Fruit fly (Drosophila melanogaster) whole organism, embryonic: Measurements from ENCODE around the gene sesB.

Experiments used
- BtbVII ChIP-seq: fragments of 200-800 bp; sonication (Bioruptor generic); optimal IDR thresholded peaks from 3 replicates; lab custom pipeline; 2017; ENCODE audit warnings: missing biosample characterization, mild to moderate bottlenecking, missing genetic modification characterization
- CG10979 ChIP-seq: fragments of 200-800 bp; sonication (Bioruptor generic); optimal IDR thresholded peaks from 2 replicates; lab custom pipeline; 2018; ENCODE audit warnings: missing biosample characterization, mild to moderate bottlenecking, missing genetic modification characterization, moderate library complexity
- CG12942 ChIP-seq: fragments of 200-800 bp; sonication (Bioruptor generic); optimal IDR thresholded peaks from 3 replicates; lab custom pipeline; 2016; ENCODE audit warnings: missing biosample characterization, missing genetic modification characterization
- CG1603 ChIP-seq: fragments of 200-800 bp; sonication (Bioruptor generic); optimal IDR thresholded peaks from 2 replicates; lab custom pipeline; 2019; ENCODE audit warnings: missing biosample characterization, mild to moderate bottlenecking, missing genetic modification characterization, moderate library complexity
- CG16815 ChIP-seq: fragments of 200-800 bp; sonication (Bioruptor generic); optimal IDR thresholded peaks from 3 replicates; lab custom pipeline; 2017; ENCODE audit warnings: missing biosample characterization, mild to moderate bottlenecking, missing genetic modification characterization
- CG16863 ChIP-seq: fragments of 200-800 bp; sonication (Bioruptor generic); optimal IDR thresholded peaks from 3 replicates; lab custom pipeline; 2016; ENCODE audit warnings: missing biosample characterization, missing genetic modification characterization
- CG1792 ChIP-seq: fragments of 200-800 bp; sonication (Bioruptor generic); optimal IDR thresholded peaks from 2 replicates; lab custom pipeline; 2016; ENCODE audit warnings: missing biosample characterization, missing genetic modification characterization
- CG18599 ChIP-seq: fragments of 200-800 bp; sonication (Bioruptor generic); optimal IDR thresholded peaks from 3 replicates; lab custom pipeline; 2017; ENCODE audit warnings: missing biosample characterization, missing genetic modification characterization, mild to moderate bottlenecking, moderate library complexity, missing genetic modification reagents
- CG2129 ChIP-seq: fragments of 200-800 bp; sonication (Bioruptor generic); IDR thresholded peaks from 2 replicates; pipeline ENCODE4 v1.3.6; 2022; ENCODE audit warnings: missing biosample characterization, missing genetic modification characterization; ENCODE audit not compliant: partially characterized antibody
- CG30020 ChIP-seq: fragments of 200-800 bp; optimal IDR thresholded peaks from 2 replicates; lab custom pipeline; 2019; ENCODE audit warnings: missing biosample characterization, mild to moderate bottlenecking, missing genetic modification characterization, moderate library complexity
- CG32772 ChIP-seq: fragments of 200-800 bp; sonication (Bioruptor generic); IDR thresholded peaks from 2 replicates; pipeline ENCODE4 v1.3.6; 2022; ENCODE audit warnings: missing biosample characterization, missing genetic modification characterization
- CG43689 ChIP-seq: fragments of 200-800 bp; sonication (Bioruptor generic); IDR thresholded peaks from 2 replicates; pipeline ENCODE4 v1.3.6; 2022; ENCODE audit warnings: missing biosample characterization, missing genetic modification characterization
- CG4820 ChIP-seq: fragments of 200-800 bp; sonication (Bioruptor generic); optimal IDR thresholded peaks from 3 replicates; lab custom pipeline; 2016; ENCODE audit warnings: missing biosample characterization, missing genetic modification characterization
- CG6854 ChIP-seq: fragments of 200-800 bp; sonication (Bioruptor generic); optimal IDR thresholded peaks from 3 replicates; lab custom pipeline; 2017; ENCODE audit warnings: missing biosample characterization, mild to moderate bottlenecking, missing genetic modification characterization
- CG8359 ChIP-seq: fragments of 200-800 bp; sonication (Bioruptor generic); optimal IDR thresholded peaks from 2 replicates; lab custom pipeline; 2017; ENCODE audit warnings: missing biosample characterization, mild to moderate bottlenecking, missing genetic modification characterization, borderline replicate concordance
- CoRest ChIP-seq: fragments of 200-800 bp; sonication (Bioruptor generic); optimal IDR thresholded peaks from 3 replicates; lab custom pipeline; 2018; ENCODE audit warnings: missing biosample characterization, mild to moderate bottlenecking, missing genetic modification characterization, moderate library complexity
- Dfd ChIP-seq, 2 experiments: fragments of >200 bp; optimal IDR thresholded peaks; 2 replicates each; lab custom pipeline; 2017; ENCODE audit warnings: missing biosample characterization in 2 of 2, missing genetic modification characterization in 2 of 2
- Dip2 ChIP-seq: fragments of 200-800 bp; sonication (Bioruptor generic); IDR thresholded peaks from 2 replicates; pipeline ENCODE4 v1.3.6; 2022; ENCODE audit warnings: missing biosample characterization, missing genetic modification characterization
- Doc3 ChIP-seq: fragments of 200-800 bp; sonication (Bioruptor generic); IDR thresholded peaks from 3 replicates; pipeline ENCODE4 v1.3.6; 2022; ENCODE audit warnings: missing biosample characterization, missing genetic modification characterization; ENCODE audit not compliant: partially characterized antibody
- E2f1 ChIP-seq: fragments of 200-800 bp; sonication (Bioruptor generic); IDR thresholded peaks from 2 replicates; pipeline ENCODE4 v1.3.6; 2022; ENCODE audit warnings: missing biosample characterization, missing genetic modification characterization
- Ets65A ChIP-seq: fragments of 200-800 bp; sonication (Bioruptor generic); peaks from one replicate; lab custom pipeline; 2016; ENCODE audit warnings: missing biosample characterization, missing genetic modification characterization
- Gsc ChIP-seq: fragments of 200-800 bp; sonication (Bioruptor generic); IDR thresholded peaks from 2 replicates; pipeline ENCODE4 v1.3.6; 2022; ENCODE audit warnings: missing biosample characterization, missing genetic modification characterization
- Neu2 ChIP-seq: fragments of 200-800 bp; sonication (Bioruptor generic); optimal IDR thresholded peaks from 3 replicates; lab custom pipeline; 2016; ENCODE audit warnings: missing biosample characterization, missing genetic modification characterization, borderline replicate concordance
- Oli ChIP-seq: fragments of 200-800 bp; sonication (Bioruptor generic); optimal IDR thresholded peaks from 2 replicates; lab custom pipeline; 2018; ENCODE audit warnings: missing biosample characterization, mild to moderate bottlenecking, missing genetic modification characterization, moderate library complexity
- Scr ChIP-seq: fragments of 200-800 bp; sonication (Bioruptor generic); IDR thresholded peaks from 2 replicates; pipeline ENCODE4 v1.3.6; 2022; ENCODE audit warnings: missing biosample characterization, missing genetic modification characterization; ENCODE audit not compliant: partially characterized antibody
- Sry-β ChIP-seq: fragments of 200-800 bp; sonication (Bioruptor generic); optimal IDR thresholded peaks from 2 replicates; lab custom pipeline; 2018; ENCODE audit warnings: missing biosample characterization, mild to moderate bottlenecking, missing genetic modification characterization, moderate library complexity
- Ssrp ChIP-seq: fragments of 200-800 bp; sonication (Bioruptor generic); optimal IDR thresholded peaks from 2 replicates; lab custom pipeline; 2018; ENCODE audit warnings: missing biosample characterization, mild to moderate bottlenecking, missing genetic modification characterization, moderate library complexity
- Vsx1 ChIP-seq: fragments of 200-800 bp; sonication (Bioruptor generic); optimal IDR thresholded peaks from 2 replicates; lab custom pipeline; 2017; ENCODE audit warnings: missing biosample characterization, mild to moderate bottlenecking, missing genetic modification characterization, missing genetic modification reagents
- ash1 ChIP-seq: fragments of 200-800 bp; sonication (Bioruptor generic); optimal IDR thresholded peaks from 2 replicates; lab custom pipeline; 2018; ENCODE audit warnings: missing biosample characterization, mild to moderate bottlenecking, missing genetic modification characterization
- ato ChIP-seq: fragments of 200-800 bp; sonication (Bioruptor generic); IDR thresholded peaks from 2 replicates; pipeline ENCODE4 v1.3.6; 2022; ENCODE audit warnings: missing biosample characterization, missing genetic modification characterization; ENCODE audit not compliant: partially characterized antibody
- bbx ChIP-seq: fragments of 200-800 bp; sonication (Bioruptor generic); IDR thresholded peaks from 2 replicates; pipeline ENCODE4 v1.3.6; 2022; ENCODE audit warnings: missing biosample characterization, missing genetic modification characterization; ENCODE audit not compliant: partially characterized antibody
- bigmax ChIP-seq: fragments of 200-800 bp; sonication (Bioruptor generic); optimal IDR thresholded peaks from 2 replicates; lab custom pipeline; 2018; ENCODE audit warnings: missing biosample characterization, mild to moderate bottlenecking, missing genetic modification characterization
- chm ChIP-seq: fragments of 200-800 bp; sonication (Bioruptor generic); IDR thresholded peaks from 2 replicates; pipeline ENCODE4 v1.3.6; 2022; ENCODE audit warnings: missing biosample characterization, missing genetic modification characterization
- dm ChIP-seq: fragments of 200-800 bp; sonication (Bioruptor generic); optimal IDR thresholded peaks from 3 replicates; lab custom pipeline; 2016; ENCODE audit warnings: missing biosample characterization, missing genetic modification characterization
- gcm2 ChIP-seq: fragments of 200-800 bp; sonication (Bioruptor generic); optimal IDR thresholded peaks from 2 replicates; lab custom pipeline; 2016; ENCODE audit warnings: missing biosample characterization, missing genetic modification characterization
- gem ChIP-seq: fragments of 200-800 bp; sonication (Bioruptor generic); optimal IDR thresholded peaks from 2 replicates; lab custom pipeline; 2019; ENCODE audit warnings: missing biosample characterization, mild to moderate bottlenecking, missing genetic modification characterization, moderate library complexity
- hb ChIP-seq: fragments of 200-800 bp; sonication (Bioruptor generic); IDR thresholded peaks from 3 replicates; pipeline ENCODE4 v1.3.6; 2022; ENCODE audit warnings: missing biosample characterization, missing genetic modification characterization; ENCODE audit not compliant: partially characterized antibody
- ind ChIP-seq: fragments of 200-800 bp; sonication (Bioruptor generic); optimal IDR thresholded peaks from 3 replicates; lab custom pipeline; 2016; ENCODE audit warnings: missing biosample characterization, missing genetic modification characterization
- kah ChIP-seq: fragments of 200-800 bp; sonication (Bioruptor generic); optimal IDR thresholded peaks from 2 replicates; lab custom pipeline; 2018; ENCODE audit warnings: missing biosample characterization, mild to moderate bottlenecking, missing genetic modification characterization
- lilli ChIP-seq: fragments of 200-800 bp; sonication (Bioruptor generic); optimal IDR thresholded peaks from 3 replicates; lab custom pipeline; 2016; ENCODE audit warnings: missing biosample characterization, missing genetic modification characterization
- ro ChIP-seq: fragments of 200-800 bp; sonication (Bioruptor generic); IDR thresholded peaks from 2 replicates; pipeline ENCODE4 v1.3.6; 2022; ENCODE audit warnings: missing biosample characterization, missing genetic modification characterization
- sens-2 ChIP-seq: fragments of 200-800 bp; sonication (Bioruptor generic); IDR thresholded peaks from 2 replicates; pipeline ENCODE4 v1.3.6; 2022; ENCODE audit warnings: missing biosample characterization, missing genetic modification characterization
- sima ChIP-seq: fragments of 200-800 bp; sonication (Bioruptor generic); optimal IDR thresholded peaks from 2 replicates; lab custom pipeline; 2016; ENCODE audit warnings: missing biosample characterization, missing genetic modification characterization
- sob ChIP-seq: fragments of 200-800 bp; sonication (Bioruptor generic); IDR thresholded peaks from 2 replicates; pipeline ENCODE4 v1.3.6; 2022; ENCODE audit warnings: missing biosample characterization, missing genetic modification characterization
- sqz ChIP-seq: fragments of 200-800 bp; sonication (Bioruptor generic); optimal IDR thresholded peaks from 3 replicates; lab custom pipeline; 2018; ENCODE audit warnings: missing biosample characterization, mild to moderate bottlenecking, missing genetic modification characterization
- toy ChIP-seq: fragments of 200-800 bp; sonication (Bioruptor generic); IDR thresholded peaks from 2 replicates; pipeline ENCODE4 v1.3.6; 2022; ENCODE audit warnings: missing biosample characterization, missing genetic modification characterization
- wek ChIP-seq: fragments of 200-800 bp; sonication (Bioruptor generic); optimal IDR thresholded peaks from 3 replicates; lab custom pipeline; 2018; ENCODE audit warnings: missing biosample characterization, mild to moderate bottlenecking, missing genetic modification characterization, moderate library complexity
- wor ChIP-seq: fragments of 200-800 bp; sonication (Bioruptor generic); IDR thresholded peaks from 2 replicates; pipeline ENCODE4 v1.3.6; 2022; ENCODE audit warnings: missing biosample characterization, missing genetic modification characterization
- yki ChIP-seq: fragments of >200 bp; optimal IDR thresholded peaks from 3 replicates; lab custom pipeline; 2018

sesB gene

DNA sequence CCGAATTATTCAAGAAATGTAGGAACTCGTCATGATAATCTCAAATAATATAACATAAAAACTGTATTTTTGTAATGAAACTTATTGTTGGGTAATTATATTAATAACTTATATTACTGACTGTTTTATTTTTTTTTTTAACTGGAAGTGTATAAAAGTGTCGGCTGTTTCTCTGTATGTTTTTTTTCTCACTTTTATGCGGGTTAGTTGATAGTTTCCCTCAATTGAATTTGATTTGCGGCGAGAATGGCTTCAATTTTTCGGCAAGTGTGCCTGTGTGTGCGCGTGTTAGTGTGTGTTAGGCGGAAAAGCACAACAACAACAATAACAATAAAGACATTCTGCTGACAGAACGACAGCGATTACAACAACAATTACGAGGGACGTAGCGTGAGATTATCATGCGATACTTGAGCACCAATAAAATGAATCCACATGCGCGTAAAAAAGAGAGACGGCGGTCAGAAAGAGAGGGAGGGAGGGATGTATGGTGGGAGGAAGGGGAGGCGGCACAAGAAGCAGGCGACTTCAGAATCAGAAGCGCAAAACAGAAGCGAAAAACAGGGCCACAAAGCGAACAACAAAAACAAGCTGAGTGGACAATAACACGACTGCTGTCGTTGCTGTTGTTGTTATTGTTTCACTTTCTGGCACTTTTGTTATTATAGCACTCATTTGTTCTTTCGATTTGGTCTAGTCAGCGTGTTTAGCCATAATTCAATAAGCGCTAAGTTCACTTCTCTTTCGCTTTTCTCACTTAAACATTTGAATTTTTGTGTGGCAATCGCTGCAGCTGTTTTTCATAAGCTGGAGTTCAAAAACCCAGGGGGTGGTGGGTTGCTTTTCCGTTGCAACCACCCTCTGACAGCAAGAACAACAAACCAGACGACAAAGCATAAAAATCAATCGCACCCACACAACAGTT, 23.5 kb downstream of the sesB start (continued):
- peak; percentile 52 for TF ChIP-seq Vsx1 (GFP tag; lab: Kevin White, UChicago)
- no peak for TF ChIP-seq hb (GFP tag; lab: Robert Waterston, UW)
- peak; percentile 18 for TF ChIP-seq CG10979 (tag; lab: Kevin White, UChicago)
- no peak for TF ChIP-seq Ssrp
- no peak for TF ChIP-seq dm (GFP tag; lab: Kevin White, UChicago)
- peak; percentile 9; the same call in 1 of the 2 replicates for TF ChIP-seq Scr
- TF ChIP-seq sqz (GFP tag; lab: Kevin White, UChicago) = peak; percentile 6
- TF ChIP-seq CG32772 (GFP tag; lab: Robert Waterston, UW) = no peak
- no peak for TF ChIP-seq CG12942
- no peak for TF ChIP-seq CG43689 (GFP tag; lab: Robert Waterston, UW)
- peak; percentile 66 for TF ChIP-seq CG18599 (GFP tag; lab: Kevin White, UChicago)
- no peak for TF ChIP-seq Dip2
- TF ChIP-seq bigmax (GFP tag; lab: Kevin White, UChicago) = no peak
- TF ChIP-seq sima = no peak
- no peak for TF ChIP-seq wor (GFP tag; lab: Robert Waterston, UW)
- TF ChIP-seq lilli = peak; percentile 26
- TF ChIP-seq CG30020 (tag; lab: Kevin White, UChicago) = no peak
- TF ChIP-seq CG16863 (GFP tag; lab: Kevin White, UChicago) = no peak
- no peak for TF ChIP-seq wek (GFP tag; lab: Kevin White, UChicago)
- TF ChIP-seq BtbVII (GFP tag; lab: Kevin White, UChicago) = no peak
- TF ChIP-seq sens-2 (GFP tag; lab: Robert Waterston, UW) = no peak
- no peak for TF ChIP-seq Doc3 (GFP tag; lab: Robert Waterston, UW)
- 0 out of 2 replicates have a peak, but pooled peaks have one; percentile 19 for TF ChIP-seq E2f1 (GFP tag; lab: Robert Waterston, UW)
- TF ChIP-seq CG4820 = no peak
- TF ChIP-seq toy = no peak
- peak; percentile 1 for TF ChIP-seq ind (GFP tag; lab: Kevin White, UChicago)
- TF ChIP-seq sob (GFP tag; lab: Robert Waterston, UW) = no peak
- TF ChIP-seq bbx = no peak
- TF ChIP-seq ro (GFP tag; lab: Robert Waterston, UW) = no peak
- no peak for TF ChIP-seq gcm2 (GFP tag; lab: Kevin White, UChicago)
- no peak for TF ChIP-seq Sry-β
- TF ChIP-seq CG6854 (GFP tag; lab: Kevin White, UChicago) = no peak
- peak; percentile 23 for TF ChIP-seq CoRest (tag; lab: Kevin White, UChicago)
- no peak for TF ChIP-seq ato (GFP tag; lab: Robert Waterston, UW)
- no peak for TF ChIP-seq kah
- TF ChIP-seq Dfd (GFP tag; optimal IDR thresholded peaks at IDR 0.05; lab: Kevin White, UChicago) = no peak
- TF ChIP-seq chm (GFP tag; lab: Robert Waterston, UW) = peak; percentile 37; the same call in 1 of the 2 replicates
- TF ChIP-seq Ets65A (GFP tag; lab: Kevin White, UChicago) = no peak
- no peak for TF ChIP-seq ash1 (GFP tag; lab: Kevin White, UChicago)
- TF ChIP-seq Oli = peak; percentile 35
- TF ChIP-seq CG2129 (GFP tag; lab: Robert Waterston, UW) = no peak
- no peak for TF ChIP-seq CG1792 (GFP tag; lab: Kevin White, UChicago)
- no peak for TF ChIP-seq CG16815
- TF ChIP-seq Neu2 (GFP tag; lab: Kevin White, UChicago) = no peak
- TF ChIP-seq CG1603 (tag; lab: Kevin White, UChicago) = no peak
- TF ChIP-seq yki (lab: Kevin White, UChicago) = no peak
- TF ChIP-seq Gsc (GFP tag; lab: Robert Waterston, UW) = no peak
- TF ChIP-seq CG8359 (GFP tag; lab: Kevin White, UChicago) = no peak
- TF ChIP-seq gem = peak; percentile 71
